Fruit fly (Drosophila melanogaster): ENCODE measurements around the gene Pex5.

Pex5 gene

dm6 chrX:1840520-1840919, 28.3 kb downstream of the Pex5 start:
- no peak for TF ChIP-seq CG17801 (GFP tag; optimal IDR thresholded peaks at IDR 0.05; ENCODE audit: partially characterized antibody)

dm6 chrX:1834702-1835376, 34.0 kb downstream of the Pex5 start:
- peak; percentile 74 for TF ChIP-seq CG17801 (GFP tag; optimal IDR thresholded peaks at IDR 0.05; ENCODE audit: partially characterized antibody)

- no peak for TF ChIP-seq CG17801 (GFP tag; optimal IDR thresholded peaks at IDR 0.05; ENCODE audit: partially characterized antibody)
Measured at dm6 chrX:1832699-1833098, 36.2 kb downstream of the Pex5 start.

- TF ChIP-seq CG17801 (GFP tag; optimal IDR thresholded peaks at IDR 0.05; ENCODE audit: partially characterized antibody), result no peak
Measured at dm6 chrX:1831219-1831555, 37.7 kb downstream of the Pex5 start.

dm6 chrX:1830396-1831218, 38.3 kb downstream of the Pex5 start:
- peak; percentile 98 for TF ChIP-seq CG17801 (GFP tag; optimal IDR thresholded peaks at IDR 0.05; ENCODE audit: partially characterized antibody)

- no peak for TF ChIP-seq CG17801 (GFP tag; optimal IDR thresholded peaks at IDR 0.05; ENCODE audit: partially characterized antibody)
Measured at dm6 chrX:1828097-1828496, 40.8 kb downstream of the Pex5 start.

dm6 chrX:1825912-1826862, 42.7 kb downstream of the Pex5 start:
- TF ChIP-seq CG17801 (GFP tag; optimal IDR thresholded peaks at IDR 0.05; ENCODE audit: partially characterized antibody), result peak; percentile 35

dm6 chrX:1824610-1824948, 44.3 kb downstream of the Pex5 start:
- TF ChIP-seq CG17801 (GFP tag; optimal IDR thresholded peaks at IDR 0.05; ENCODE audit: partially characterized antibody), result no peak

dm6 chrX:1823883-1824609, 44.8 kb downstream of the Pex5 start:
- TF ChIP-seq CG17801 (GFP tag; optimal IDR thresholded peaks at IDR 0.05; ENCODE audit: partially characterized antibody), result no peak

- no peak for TF ChIP-seq CG17801 (GFP tag; optimal IDR thresholded peaks at IDR 0.05; ENCODE audit: partially characterized antibody)
Measured at dm6 chrX:1822281-1822680, 46.6 kb downstream of the Pex5 start, which contains the start of gene CG14811. Gene CG14811 (minus strand): TSS chrX:1822381.

- TF ChIP-seq CG17801 (GFP tag; optimal IDR thresholded peaks at IDR 0.05; ENCODE audit: partially characterized antibody), result no peak
Measured at dm6 chrX:1821039-1821438, 47.8 kb downstream of the Pex5 start.

dm6 chrX:1820241-1820640, 48.6 kb downstream of the Pex5 start, which contains the start of gene CG14810:
Gene CG14810 (minus strand): TSS chrX:1820341.
- no peak for TF ChIP-seq CG17801 (GFP tag; optimal IDR thresholded peaks at IDR 0.05; ENCODE audit: partially characterized antibody)

- peak; percentile 4 for TF ChIP-seq CG17801 (GFP tag; optimal IDR thresholded peaks at IDR 0.05; ENCODE audit: partially characterized antibody)
Measured at dm6 chrX:1819026-1819425, 49.8 kb downstream of the Pex5 start.
